Worm (Caenorhabditis elegans) whole organism, mixed stage, embryonic: Measurements from ENCODE around the gene klp-3.

Experiments
- ceh-83 ChIP-seq: fragments of 200-800 bp; sonication (Bioruptor generic); optimal IDR thresholded peaks from 2 replicates; lab custom pipeline; 2018; ENCODE audit warnings: mild to moderate bottlenecking, missing genetic modification characterization, missing compliant biosample characterization
- elt-1 ChIP-seq: sonication (generic microtip); optimal IDR thresholded peaks from 2 replicates; lab custom pipeline; 2017; ENCODE audit warnings: missing genetic modification characterization, mild to moderate bottlenecking, missing compliant biosample characterization, antibody characterized with exemption, moderate library complexity, borderline replicate concordance; ENCODE audit not compliant: insufficient read depth
- elt-3 ChIP-seq: fragments of 150-350 bp; optimal IDR thresholded peaks from 2 replicates; lab custom pipeline; 2014; ENCODE audit warnings: missing biosample characterization, missing genetic modification characterization
- lin-13 ChIP-seq: fragments of 150-350 bp; optimal IDR thresholded peaks from 2 replicates; lab custom pipeline; 2014; ENCODE audit warnings: missing biosample characterization, missing genetic modification characterization
- nhr-237 ChIP-seq: fragments of 150-350 bp; optimal IDR thresholded peaks from 2 replicates; lab custom pipeline; 2014; ENCODE audit warnings: missing biosample characterization, missing genetic modification characterization
- nhr-28 ChIP-seq: fragments of 150-350 bp; optimal IDR thresholded peaks from 2 replicates; lab custom pipeline; 2014; ENCODE audit warnings: missing biosample characterization, missing genetic modification characterization
- snpc-4 ChIP-seq: fragments of 150-350 bp; optimal IDR thresholded peaks from 2 replicates; lab custom pipeline; 2014; ENCODE audit warnings: missing biosample characterization, missing genetic modification characterization
- unc-39 ChIP-seq: fragments of 150-350 bp; optimal IDR thresholded peaks from 2 replicates; lab custom pipeline; 2014; ENCODE audit warnings: missing biosample characterization, missing genetic modification characterization
- ztf-11 ChIP-seq: fragments of 150-350 bp; optimal IDR thresholded peaks from 2 replicates; lab custom pipeline; 2014; ENCODE audit warnings: missing biosample characterization, missing genetic modification characterization

ce11 chrII:7801899-7802298 is 40.3 kb upstream of the klp-3 start:
- TF ChIP-seq ceh-83 (GFP tag; lab: Kevin White, UChicago) = no peak
- TF ChIP-seq snpc-4 = no peak
- TF ChIP-seq elt-1 (tag; lab: Kevin White, UChicago) = peak; percentile 97
- TF ChIP-seq ztf-11 (tag; lab: Kevin White, UChicago) = no peak
- TF ChIP-seq nhr-28 (tag; lab: Kevin White, UChicago) = no peak
- no peak for TF ChIP-seq lin-13 (tag; lab: Kevin White, UChicago)
- TF ChIP-seq nhr-237 (tag; lab: Kevin White, UChicago) = no peak
- TF ChIP-seq unc-39 (tag; lab: Kevin White, UChicago) = no peak
- no peak for TF ChIP-seq elt-3 (tag; lab: Kevin White, UChicago)
